Worm (Caenorhabditis elegans) whole organism, late embryonic: ENCODE measurements around the gene F28H6.6.
A peak's percentile ranks its signal among the peaks of the same experiment; 100 is the strongest.

Experiments
- C08G9.2 ChIP-seq: sonication (generic microtip); optimal IDR thresholded peaks from 2 replicates; lab custom pipeline; 2016; ENCODE audit warnings: mild to moderate bottlenecking, missing genetic modification characterization, moderate library complexity, missing compliant biosample characterization
- K09A11.1 ChIP-seq: sonication (generic microtip); optimal IDR thresholded peaks from 2 replicates; lab custom pipeline; 2017; ENCODE audit warnings: antibody characterized with exemption, mild to moderate bottlenecking, missing genetic modification characterization, missing compliant biosample characterization; ENCODE audit not compliant: insufficient read depth
- T23F11.4 ChIP-seq: fragments of 200-800 bp; sonication (Bioruptor generic); optimal IDR thresholded peaks from 2 replicates; lab custom pipeline; 2018; ENCODE audit warnings: mild to moderate bottlenecking, missing genetic modification characterization, missing compliant biosample characterization
- ahr-1 ChIP-seq: sonication (generic microtip); optimal IDR thresholded peaks from 2 replicates; lab custom pipeline; 2016; ENCODE audit warnings: missing genetic modification characterization, missing compliant biosample characterization
- ceh-22 ChIP-seq: sonication (generic microtip); optimal IDR thresholded peaks from 2 replicates; lab custom pipeline; 2017; ENCODE audit warnings: missing biosample characterization, missing genetic modification characterization
- ceh-24 ChIP-seq: sonication (generic microtip); optimal IDR thresholded peaks from 2 replicates; lab custom pipeline; 2016; ENCODE audit warnings: mild to moderate bottlenecking, missing genetic modification characterization, missing compliant biosample characterization
- ceh-30 ChIP-seq: fragments of 150-350 bp; optimal IDR thresholded peaks from 2 replicates; lab custom pipeline; 2014; ENCODE audit warnings: missing biosample characterization, missing genetic modification characterization
- ceh-34 ChIP-seq: sonication (generic microtip); optimal IDR thresholded peaks from 2 replicates; lab custom pipeline; 2016; ENCODE audit warnings: mild to moderate bottlenecking, missing genetic modification characterization, missing compliant biosample characterization
- ceh-48 ChIP-seq: sonication (generic microtip); optimal IDR thresholded peaks from 2 replicates; lab custom pipeline; 2016; ENCODE audit warnings: missing genetic modification characterization, inconsistent platforms, missing compliant biosample characterization
- ceh-6 ChIP-seq: fragments of 200-800 bp; sonication (Bioruptor generic); optimal IDR thresholded peaks from 2 replicates; lab custom pipeline; 2018; ENCODE audit warnings: mild to moderate bottlenecking, missing genetic modification characterization, missing compliant biosample characterization
- ceh-9 ChIP-seq: sonication (generic microtip); optimal IDR thresholded peaks from 2 replicates; lab custom pipeline; 2016; ENCODE audit warnings: mild to moderate bottlenecking, missing genetic modification characterization, inconsistent platforms, missing compliant biosample characterization
- dmd-4 ChIP-seq: sonication (generic microtip); optimal IDR thresholded peaks from 2 replicates; lab custom pipeline; 2016; ENCODE audit warnings: borderline replicate concordance, missing genetic modification characterization, missing compliant biosample characterization
- elt-2 ChIP-seq: sonication (generic microtip); optimal IDR thresholded peaks from 2 replicates; lab custom pipeline; 2016; ENCODE audit warnings: missing genetic modification reagents, missing genetic modification characterization, missing compliant biosample characterization
- ets-4 ChIP-seq: sonication (generic microtip); optimal IDR thresholded peaks from 2 replicates; lab custom pipeline; 2016; ENCODE audit warnings: missing genetic modification characterization, missing compliant biosample characterization
- eyg-1 ChIP-seq: sonication (generic microtip); optimal IDR thresholded peaks from 2 replicates; lab custom pipeline; 2016; ENCODE audit warnings: missing genotype, missing genetic modification characterization, missing compliant biosample characterization
- fax-1 ChIP-seq: sonication (generic microtip); optimal IDR thresholded peaks from 2 replicates; lab custom pipeline; 2016; ENCODE audit warnings: missing genotype, missing genetic modification characterization, missing compliant biosample characterization
- gmeb-2 ChIP-seq: sonication (generic microtip); optimal IDR thresholded peaks from 2 replicates; lab custom pipeline; 2016; ENCODE audit warnings: missing genetic modification characterization, inconsistent platforms, missing compliant biosample characterization
- hlh-15 ChIP-seq: sonication (generic microtip); optimal IDR thresholded peaks from 2 replicates; lab custom pipeline; 2016; ENCODE audit warnings: missing genetic modification characterization, missing compliant biosample characterization
- hlh-30 ChIP-seq: sonication (generic microtip); optimal IDR thresholded peaks from 2 replicates; lab custom pipeline; 2017; ENCODE audit warnings: antibody characterized with exemption, missing genetic modification characterization, missing compliant biosample characterization; ENCODE audit not compliant: insufficient read depth
- hlh-8 ChIP-seq: sonication (generic microtip); optimal IDR thresholded peaks from 2 replicates; lab custom pipeline; 2016; ENCODE audit warnings: missing genotype, missing genetic modification characterization, missing compliant biosample characterization
- lin-11 ChIP-seq: fragments of 200-800 bp; sonication (Bioruptor generic); optimal IDR thresholded peaks from 2 replicates; lab custom pipeline; 2018; ENCODE audit warnings: mild to moderate bottlenecking, missing genetic modification characterization, missing compliant biosample characterization
- madf-2 ChIP-seq: sonication (generic microtip); optimal IDR thresholded peaks from 2 replicates; lab custom pipeline; 2017; ENCODE audit warnings: missing genetic modification characterization, missing compliant biosample characterization
- nfya-1 ChIP-seq: sonication (generic microtip); optimal IDR thresholded peaks from 2 replicates; lab custom pipeline; 2017; ENCODE audit warnings: missing genetic modification characterization, mild to moderate bottlenecking, missing compliant biosample characterization, antibody characterized with exemption, moderate library complexity
- nhr-11 ChIP-seq: fragments of 150-350 bp; optimal IDR thresholded peaks from 2 replicates; lab custom pipeline; 2014; ENCODE audit warnings: missing biosample characterization, missing genetic modification characterization
- odd-2 ChIP-seq: sonication (generic microtip); optimal IDR thresholded peaks from 2 replicates; lab custom pipeline; 2017; ENCODE audit warnings: antibody characterized with exemption, mild to moderate bottlenecking, missing genetic modification characterization, missing compliant biosample characterization
- pag-3 ChIP-seq: sonication (generic microtip); optimal IDR thresholded peaks from 2 replicates; lab custom pipeline; 2016; ENCODE audit warnings: missing compliant biosample characterization, missing genetic modification characterization, borderline replicate concordance
- pha-2 ChIP-seq: sonication (generic microtip); optimal IDR thresholded peaks from 2 replicates; lab custom pipeline; 2017; ENCODE audit warnings: mild to moderate bottlenecking, missing genetic modification characterization, missing compliant biosample characterization
- pha-4 ChIP-seq: fragments of 150-350 bp; optimal IDR thresholded peaks from 2 replicates; lab custom pipeline; 2018; ENCODE audit warnings: missing biosample characterization, missing genetic modification reagents, missing genetic modification characterization
- pqm-1 ChIP-seq: sonication (generic microtip); optimal IDR thresholded peaks from 2 replicates; lab custom pipeline; 2016; ENCODE audit warnings: missing genetic modification characterization, missing compliant biosample characterization
- pros-1 ChIP-seq: fragments of 150-350 bp; optimal IDR thresholded peaks from 2 replicates; lab custom pipeline; 2014; ENCODE audit warnings: missing biosample characterization, missing genetic modification reagents, missing genetic modification characterization
- ref-2 ChIP-seq: sonication (generic microtip); optimal IDR thresholded peaks from 2 replicates; lab custom pipeline; 2016; ENCODE audit warnings: missing genetic modification characterization, missing compliant biosample characterization
- sox-2 ChIP-seq: fragments of 200-800 bp; sonication (Bioruptor generic); IDR thresholded peaks from 2 replicates; pipeline ENCODE4 v1.3.6; 2022; ENCODE audit warnings: missing genetic modification reagents, missing genetic modification characterization, missing compliant biosample characterization
- syd-9 ChIP-seq: sonication (generic microtip); optimal IDR thresholded peaks from 2 replicates; lab custom pipeline; 2016; ENCODE audit warnings: mild to moderate bottlenecking, missing genetic modification characterization, moderate library complexity, missing compliant biosample characterization
- tbx-7 ChIP-seq: sonication (generic microtip); optimal IDR thresholded peaks from 2 replicates; lab custom pipeline; 2016; ENCODE audit warnings: missing genotype, missing genetic modification characterization, missing compliant biosample characterization
- unc-42 ChIP-seq: sonication (generic microtip); optimal IDR thresholded peaks from 2 replicates; lab custom pipeline; 2016; ENCODE audit warnings: missing genotype, missing genetic modification characterization, missing compliant biosample characterization
- unc-55 ChIP-seq: sonication (generic microtip); optimal IDR thresholded peaks from 2 replicates; lab custom pipeline; 2017; ENCODE audit warnings: missing biosample characterization, missing genetic modification reagents, missing genetic modification characterization
- zip-5 ChIP-seq: sonication (generic microtip); optimal IDR thresholded peaks from 2 replicates; lab custom pipeline; 2016; ENCODE audit warnings: missing genetic modification characterization, missing compliant biosample characterization

F28H6.6 gene

ce11 chrX:14141344-14141841, 15.7 kb upstream of the F28H6.6 start:
- no peak for TF ChIP-seq nhr-11
- peak; percentile 17 for TF ChIP-seq unc-42
- TF ChIP-seq gmeb-2 (tag; lab: Kevin White, UChicago) = no peak
- TF ChIP-seq ceh-48 (tag; lab: Kevin White, UChicago) = peak; percentile 24
- TF ChIP-seq, all 69 proteins: peak for 2

- TF ChIP-seq ceh-9 (tag; lab: Kevin White, UChicago) (no peak), unc-55 (GFP tag; lab: Kevin White, UChicago) (no peak), pha-4 (tag; lab: Kevin White, UChicago) (no peak), hlh-8 (tag; lab: Kevin White, UChicago) (no peak), hlh-15 (no peak), zip-5 (no peak), sox-2 (no peak)
- TF ChIP-seq, all 69 proteins: peak for 0
These were observed 14.4 kb upstream of the F28H6.6 start, which contains the start of gene nkat-1 for ce11 chrX:14140040-14140439. TSS of gene nkat-1 (minus strand) at chrX:14140140.

ce11 chrX:14134883-14135282, 9.2 kb upstream of the F28H6.6 start:
- TF ChIP-seq hlh-8 (tag; lab: Kevin White, UChicago) (no peak), ceh-24 (no peak)

ce11 chrX:14134244-14134643, 8.6 kb upstream of the F28H6.6 start, which contains the start of gene F28H6.8:
TSS of gene F28H6.8 (minus strand) at chrX:14134344.
- TF ChIP-seq nhr-11 (no peak), madf-2 (tag; lab: Kevin White, UChicago) (no peak), ceh-22 (no peak), K09A11.1 (tag; lab: Kevin White, UChicago) (no peak), odd-2 (no peak), pros-1 (no peak), T23F11.4 (GFP tag; lab: Kevin White, UChicago) (no peak), C08G9.2 (tag; lab: Kevin White, UChicago) (no peak), syd-9 (tag; lab: Kevin White, UChicago) (no peak), tbx-7 (tag; lab: Kevin White, UChicago) (no peak), ahr-1 (tag; lab: Kevin White, UChicago) (no peak), hlh-8 (tag; lab: Kevin White, UChicago) (no peak), unc-42 (no peak), pqm-1 (tag; lab: Kevin White, UChicago) (no peak), ets-4 (tag; lab: Kevin White, UChicago) (no peak), dmd-4 (tag; lab: Kevin White, UChicago) (no peak), eyg-1 (tag; lab: Kevin White, UChicago) (no peak)

- no peak for TF ChIP-seq elt-2 (tag; lab: Kevin White, UChicago)
- TF ChIP-seq ceh-6 (GFP tag; lab: Kevin White, UChicago) = no peak
- no peak for TF ChIP-seq K09A11.1 (tag; lab: Kevin White, UChicago)
- TF ChIP-seq nfya-1 = no peak
- no peak for TF ChIP-seq hlh-30 (tag; lab: Kevin White, UChicago)
- no peak for TF ChIP-seq pqm-1 (tag; lab: Kevin White, UChicago)
- no peak for TF ChIP-seq fax-1 (tag; lab: Kevin White, UChicago)
- no peak for TF ChIP-seq dmd-4 (tag; lab: Kevin White, UChicago)
- TF ChIP-seq pha-2 = no peak
- no peak for TF ChIP-seq sox-2
- no peak for TF ChIP-seq pag-3 (tag; lab: Kevin White, UChicago)
- no peak for TF ChIP-seq T23F11.4 (GFP tag; lab: Kevin White, UChicago)
- TF ChIP-seq ref-2 (tag; lab: Kevin White, UChicago) = no peak
- no peak for TF ChIP-seq unc-42
- no peak for TF ChIP-seq ceh-30 (tag; lab: Kevin White, UChicago)
- no peak for TF ChIP-seq ceh-34
- no peak for TF ChIP-seq lin-11 (tag; lab: Kevin White, UChicago)
- no peak for TF ChIP-seq ceh-48 (tag; lab: Kevin White, UChicago)
- no peak for TF ChIP-seq pha-4 (tag; lab: Kevin White, UChicago)
These were observed 7.0 kb upstream of the F28H6.6 start for ce11 chrX:14132677-14133076.
